Fruit fly (Drosophila melanogaster): Measurements from ENCODE around the gene Qtzl.

Qtzl gene

dm6 chr2L:12010877-12011666 is 15.5 kb downstream of the Qtzl start (continued):
- TF ChIP-seq CrebB (tag; optimal IDR thresholded peaks at IDR 0.05) (peak; percentile 92), nerfin-1 (tag; optimal IDR thresholded peaks at IDR 0.05) (peak; percentile 42), zen (tag; optimal IDR thresholded peaks at IDR 0.05) (peak; percentile 92), sima (GFP tag; optimal IDR thresholded peaks at IDR 0.05) (no peak), Pdp1 (GFP tag; optimal IDR thresholded peaks at IDR 0.05) (peak; percentile 48 to 77), Hr39 (optimal IDR thresholded peaks at IDR 0.05) (no peak), rib (GFP tag; IDR thresholded peaks at IDR 0.05) (no peak), ttk (GFP tag; IDR thresholded peaks at IDR 0.05) (no peak), org-1 (GFP tag; optimal IDR thresholded peaks at IDR 0.05) (peak; percentile 92), CG7963 (GFP tag; IDR thresholded peaks at IDR 0.05; ENCODE audit: partially characterized antibody) (no peak), Vsx1 (GFP tag; optimal IDR thresholded peaks at IDR 0.05) (peak; percentile 92), sna (GFP tag; IDR thresholded peaks at IDR 0.05; ENCODE audit: partially characterized antibody) (no peak), jigr1 (GFP tag; IDR thresholded peaks at IDR 0.05) (no peak), Max (GFP tag; optimal IDR thresholded peaks at IDR 0.05) (peak; percentile 84), fu2 (GFP tag; optimal IDR thresholded peaks at IDR 0.05) (peak; percentile 75), otp (GFP tag; IDR thresholded peaks at IDR 0.05) (no peak), emc (GFP tag; optimal IDR thresholded peaks at IDR 0.05) (no peak), Lhr (GFP tag; optimal IDR thresholded peaks at IDR 0.05) (no peak), CG13287 (GFP tag; IDR thresholded peaks at IDR 0.05; ENCODE audit: partially characterized antibody) (no peak), cwo (GFP tag; optimal IDR thresholded peaks at IDR 0.05) (peak; percentile 88), exex (tag; optimal IDR thresholded peaks at IDR 0.05) (peak; percentile 96), prd (optimal IDR thresholded peaks at IDR 0.05) (no peak), prd (GFP tag; IDR thresholded peaks at IDR 0.05) (no peak), sens-2 (GFP tag; IDR thresholded peaks at IDR 0.05) (no peak), CG9609 (GFP tag; optimal IDR thresholded peaks at IDR 0.05) (peak; percentile 62), E2f1 (GFP tag; IDR thresholded peaks at IDR 0.05) (no peak), Mrtf (GFP tag; IDR thresholded peaks at IDR 0.05) (no peak), CG32767 (GFP tag; IDR thresholded peaks at IDR 0.05) (no peak), Kr (GFP tag; optimal IDR thresholded peaks at IDR 0.05) (no peak), CG2875 (GFP tag; optimal IDR thresholded peaks at IDR 0.05) (peak; percentile 67), CG11398 (GFP tag; optimal IDR thresholded peaks at IDR 0.05) (peak; percentile 56), CG2678 (tag; optimal IDR thresholded peaks at IDR 0.05) (peak; percentile 97), GATAe (GFP tag; conservative IDR thresholded peaks at IDR 0.05) (no peak), CG12391 (tag; optimal IDR thresholded peaks at IDR 0.05) (peak; percentile 92), CG13296 (GFP tag; optimal IDR thresholded peaks at IDR 0.05) (peak; percentile 94), CG10543 (GFP tag; optimal IDR thresholded peaks at IDR 0.05) (peak; percentile 93), Neu2 (GFP tag; optimal IDR thresholded peaks at IDR 0.05; ENCODE audit: borderline replicate concordance) (no peak), CG7271 (tag; optimal IDR thresholded peaks at IDR 0.05) (peak; percentile 28), tgo (GFP tag; IDR thresholded peaks at IDR 0.05) (no peak), jumu (GFP tag; optimal IDR thresholded peaks at IDR 0.05) (peak; percentile 47), CG18619 (GFP tag; optimal IDR thresholded peaks at IDR 0.05) (peak; percentile 94), CG10209 (GFP tag; optimal IDR thresholded peaks at IDR 0.05) (peak; percentile 91), Ada2b (GFP tag; IDR thresholded peaks at IDR 0.05) (no peak), CG9797 (GFP tag; optimal IDR thresholded peaks at IDR 0.05) (peak; percentile 13), HLH54F (GFP tag; optimal IDR thresholded peaks at IDR 0.05) (peak; percentile 84), CG6654 (GFP tag; optimal IDR thresholded peaks at IDR 0.05) (peak; percentile 70), zf30C (GFP tag; optimal IDR thresholded peaks at IDR 0.05) (no peak), sens (GFP tag) (peak; percentile 97), CG5953 (GFP tag; IDR thresholded peaks at IDR 0.05) (no peak), CG9727 (GFP tag; optimal IDR thresholded peaks at IDR 0.05) (peak; percentile 92)

Measured in whole organism, embryonic.